Fruit fly (Drosophila melanogaster) whole organism, embryonic: Measurements from ENCODE around the gene Nph.

ENCODE experiments used
- CG10321 ChIP-seq: fragments of 200-800 bp; sonication (Bioruptor generic); IDR thresholded peaks from 2 replicates; pipeline ENCODE4 v1.3.6; 2022; ENCODE audit warnings: missing biosample characterization, missing genetic modification characterization
- CG12236 ChIP-seq: fragments of 200-800 bp; sonication (Bioruptor generic); optimal IDR thresholded peaks from 2 replicates; lab custom pipeline; 2016; ENCODE audit warnings: missing biosample characterization, missing genetic modification characterization
- CG13296 ChIP-seq: fragments of 200-800 bp; sonication (Bioruptor generic); optimal IDR thresholded peaks from 3 replicates; lab custom pipeline; 2018; ENCODE audit warnings: missing biosample characterization, mild to moderate bottlenecking, missing genetic modification characterization
- CG1792 ChIP-seq: fragments of 200-800 bp; sonication (Bioruptor generic); optimal IDR thresholded peaks from 2 replicates; lab custom pipeline; 2016; ENCODE audit warnings: missing biosample characterization, missing genetic modification characterization
- CG7357 ChIP-seq: fragments of 200-800 bp; sonication (Bioruptor generic); IDR thresholded peaks from 3 replicates; pipeline ENCODE4 v1.3.6; 2022; ENCODE audit warnings: missing biosample characterization, missing genetic modification characterization
- CG8388 ChIP-seq: fragments of 200-800 bp; sonication (Bioruptor generic); optimal IDR thresholded peaks from 2 replicates; lab custom pipeline; 2019; ENCODE audit warnings: missing biosample characterization, mild to moderate bottlenecking, missing genetic modification characterization, moderate library complexity
- Nf-YA ChIP-seq: fragments of 200-800 bp; sonication (Bioruptor generic); IDR thresholded peaks from 2 replicates; pipeline ENCODE4 v1.3.6; 2022; ENCODE audit warnings: missing biosample characterization, missing genetic modification characterization
- PHDP ChIP-seq: fragments of 200-800 bp; sonication (Bioruptor generic); optimal IDR thresholded peaks from 3 replicates; lab custom pipeline; 2018; ENCODE audit warnings: missing biosample characterization, mild to moderate bottlenecking, missing genetic modification characterization, moderate library complexity
- gfzf ChIP-seq: fragments of 200-800 bp; sonication (Bioruptor generic); optimal IDR thresholded peaks from 2 replicates; lab custom pipeline; 2016; ENCODE audit warnings: missing biosample characterization, mild to moderate bottlenecking, missing genetic modification characterization, moderate library complexity
- kah ChIP-seq: fragments of 200-800 bp; sonication (Bioruptor generic); optimal IDR thresholded peaks from 2 replicates; lab custom pipeline; 2018; ENCODE audit warnings: missing biosample characterization, mild to moderate bottlenecking, missing genetic modification characterization

- TF ChIP-seq CG13296 (GFP tag; lab: Kevin White, UChicago) (no peak), kah (no peak), CG10321 (no peak), Nf-YA (GFP tag; lab: Robert Waterston, UW) (no peak), CG12236 (GFP tag; lab: Kevin White, UChicago) (no peak), CG7357 (GFP tag; lab: Robert Waterston, UW) (no peak), PHDP (tag; lab: Kevin White, UChicago) (no peak), CG8388 (no peak), gfzf (GFP tag; lab: Kevin White, UChicago) (no peak), CG1792 (GFP tag; lab: Kevin White, UChicago) (no peak)
Observed at dm6 chr3R:30038628-30039027, 34.0 kb upstream of the Nph start, which contains the start of gene janB.
